Worm (Caenorhabditis elegans) whole organism, late embryonic: ENCODE measurements around the gene tag-234.

Experiments used
- C08G9.2 ChIP-seq: sonication (generic microtip); optimal IDR thresholded peaks from 2 replicates; lab custom pipeline; 2016; ENCODE audit warnings: mild to moderate bottlenecking, missing genetic modification characterization, moderate library complexity, missing compliant biosample characterization
- C38D4.7 ChIP-seq: fragments of 200-800 bp; sonication (Bioruptor generic); optimal IDR thresholded peaks from 2 replicates; lab custom pipeline; 2018; ENCODE audit warnings: mild to moderate bottlenecking, missing genetic modification characterization, moderate library complexity, missing compliant biosample characterization
- K09A11.1 ChIP-seq: sonication (generic microtip); optimal IDR thresholded peaks from 2 replicates; lab custom pipeline; 2017; ENCODE audit warnings: antibody characterized with exemption, mild to moderate bottlenecking, missing genetic modification characterization, missing compliant biosample characterization; ENCODE audit not compliant: insufficient read depth
- T23F11.4 ChIP-seq: fragments of 200-800 bp; sonication (Bioruptor generic); optimal IDR thresholded peaks from 2 replicates; lab custom pipeline; 2018; ENCODE audit warnings: mild to moderate bottlenecking, missing genetic modification characterization, missing compliant biosample characterization
- ahr-1 ChIP-seq: sonication (generic microtip); optimal IDR thresholded peaks from 2 replicates; lab custom pipeline; 2016; ENCODE audit warnings: missing genetic modification characterization, missing compliant biosample characterization
- ceh-14 ChIP-seq: sonication (generic microtip); optimal IDR thresholded peaks from 2 replicates; lab custom pipeline; 2016; ENCODE audit warnings: missing genotype, missing genetic modification characterization, missing compliant biosample characterization
- ceh-18 ChIP-seq: sonication (generic microtip); optimal IDR thresholded peaks from 2 replicates; lab custom pipeline; 2016; ENCODE audit warnings: missing genetic modification characterization, missing compliant biosample characterization
- ceh-19 ChIP-seq: fragments of 200-800 bp; sonication (Bioruptor generic); optimal IDR thresholded peaks from 2 replicates; lab custom pipeline; 2018; ENCODE audit warnings: mild to moderate bottlenecking, missing genetic modification characterization, missing compliant biosample characterization
- ceh-22 ChIP-seq: sonication (generic microtip); optimal IDR thresholded peaks from 2 replicates; lab custom pipeline; 2017; ENCODE audit warnings: missing biosample characterization, missing genetic modification characterization
- ceh-24 ChIP-seq: sonication (generic microtip); optimal IDR thresholded peaks from 2 replicates; lab custom pipeline; 2016; ENCODE audit warnings: mild to moderate bottlenecking, missing genetic modification characterization, missing compliant biosample characterization
- ceh-48 ChIP-seq: sonication (generic microtip); optimal IDR thresholded peaks from 2 replicates; lab custom pipeline; 2016; ENCODE audit warnings: missing genetic modification characterization, inconsistent platforms, missing compliant biosample characterization
- ceh-6 ChIP-seq: fragments of 200-800 bp; sonication (Bioruptor generic); optimal IDR thresholded peaks from 2 replicates; lab custom pipeline; 2018; ENCODE audit warnings: mild to moderate bottlenecking, missing genetic modification characterization, missing compliant biosample characterization
- dve-1 ChIP-seq: sonication (generic microtip); optimal IDR thresholded peaks from 2 replicates; lab custom pipeline; 2017; ENCODE audit warnings: antibody characterized with exemption, mild to moderate bottlenecking, missing genetic modification characterization, missing compliant biosample characterization
- elt-2 ChIP-seq: sonication (generic microtip); optimal IDR thresholded peaks from 2 replicates; lab custom pipeline; 2016; ENCODE audit warnings: missing genetic modification reagents, missing genetic modification characterization, missing compliant biosample characterization
- elt-4 ChIP-seq: sonication (generic microtip); optimal IDR thresholded peaks from 2 replicates; lab custom pipeline; 2016; ENCODE audit warnings: missing genetic modification characterization, missing compliant biosample characterization
- eyg-1 ChIP-seq: sonication (generic microtip); optimal IDR thresholded peaks from 2 replicates; lab custom pipeline; 2016; ENCODE audit warnings: missing genotype, missing genetic modification characterization, missing compliant biosample characterization
- fax-1 ChIP-seq: sonication (generic microtip); optimal IDR thresholded peaks from 2 replicates; lab custom pipeline; 2016; ENCODE audit warnings: missing genotype, missing genetic modification characterization, missing compliant biosample characterization
- hlh-6 ChIP-seq: sonication (generic microtip); optimal IDR thresholded peaks from 2 replicates; lab custom pipeline; 2016; ENCODE audit warnings: missing genotype, missing genetic modification characterization, missing compliant biosample characterization
- hlh-8 ChIP-seq: sonication (generic microtip); optimal IDR thresholded peaks from 2 replicates; lab custom pipeline; 2016; ENCODE audit warnings: missing genotype, missing genetic modification characterization, missing compliant biosample characterization
- lim-6 ChIP-seq: sonication (generic microtip); optimal IDR thresholded peaks from 2 replicates; lab custom pipeline; 2016; ENCODE audit warnings: missing genetic modification characterization, missing compliant biosample characterization
- madf-2 ChIP-seq: sonication (generic microtip); optimal IDR thresholded peaks from 2 replicates; lab custom pipeline; 2017; ENCODE audit warnings: missing genetic modification characterization, missing compliant biosample characterization
- mec-3 ChIP-seq: sonication (generic microtip); optimal IDR thresholded peaks from 2 replicates; lab custom pipeline; 2016; ENCODE audit warnings: borderline replicate concordance, missing genetic modification characterization, missing compliant biosample characterization
- nhr-11 ChIP-seq: fragments of 150-350 bp; optimal IDR thresholded peaks from 2 replicates; lab custom pipeline; 2014; ENCODE audit warnings: missing biosample characterization, missing genetic modification characterization
- pat-9 ChIP-seq: fragments of 200-800 bp; sonication (Bioruptor generic); optimal IDR thresholded peaks from 2 replicates; lab custom pipeline; 2018; ENCODE audit warnings: mild to moderate bottlenecking, missing genetic modification characterization, moderate library complexity, missing compliant biosample characterization
- pax-1 ChIP-seq: fragments of 150-350 bp; optimal IDR thresholded peaks from 2 replicates; lab custom pipeline; 2014; ENCODE audit warnings: missing biosample characterization, missing genetic modification characterization
- pha-2 ChIP-seq: sonication (generic microtip); optimal IDR thresholded peaks from 2 replicates; lab custom pipeline; 2017; ENCODE audit warnings: mild to moderate bottlenecking, missing genetic modification characterization, missing compliant biosample characterization
- pha-4 ChIP-seq: fragments of 150-350 bp; optimal IDR thresholded peaks from 2 replicates; lab custom pipeline; 2018; ENCODE audit warnings: missing biosample characterization, missing genetic modification reagents, missing genetic modification characterization
- pqm-1 ChIP-seq: sonication (generic microtip); optimal IDR thresholded peaks from 2 replicates; lab custom pipeline; 2016; ENCODE audit warnings: missing genetic modification characterization, missing compliant biosample characterization
- pros-1 ChIP-seq: fragments of 150-350 bp; optimal IDR thresholded peaks from 2 replicates; lab custom pipeline; 2014; ENCODE audit warnings: missing biosample characterization, missing genetic modification reagents, missing genetic modification characterization
- ref-2 ChIP-seq: sonication (generic microtip); optimal IDR thresholded peaks from 2 replicates; lab custom pipeline; 2016; ENCODE audit warnings: missing genetic modification characterization, missing compliant biosample characterization
- unc-42 ChIP-seq: sonication (generic microtip); optimal IDR thresholded peaks from 2 replicates; lab custom pipeline; 2016; ENCODE audit warnings: missing genotype, missing genetic modification characterization, missing compliant biosample characterization
- unc-55 ChIP-seq: sonication (generic microtip); optimal IDR thresholded peaks from 2 replicates; lab custom pipeline; 2017; ENCODE audit warnings: missing biosample characterization, missing genetic modification reagents, missing genetic modification characterization
- zip-5 ChIP-seq: sonication (generic microtip); optimal IDR thresholded peaks from 2 replicates; lab custom pipeline; 2016; ENCODE audit warnings: missing genetic modification characterization, missing compliant biosample characterization
- ztf-16 ChIP-seq: sonication (generic microtip); optimal IDR thresholded peaks from 2 replicates; lab custom pipeline; 2017; ENCODE audit warnings: missing genetic modification characterization, missing compliant biosample characterization

The tag-234 gene

DNA sequence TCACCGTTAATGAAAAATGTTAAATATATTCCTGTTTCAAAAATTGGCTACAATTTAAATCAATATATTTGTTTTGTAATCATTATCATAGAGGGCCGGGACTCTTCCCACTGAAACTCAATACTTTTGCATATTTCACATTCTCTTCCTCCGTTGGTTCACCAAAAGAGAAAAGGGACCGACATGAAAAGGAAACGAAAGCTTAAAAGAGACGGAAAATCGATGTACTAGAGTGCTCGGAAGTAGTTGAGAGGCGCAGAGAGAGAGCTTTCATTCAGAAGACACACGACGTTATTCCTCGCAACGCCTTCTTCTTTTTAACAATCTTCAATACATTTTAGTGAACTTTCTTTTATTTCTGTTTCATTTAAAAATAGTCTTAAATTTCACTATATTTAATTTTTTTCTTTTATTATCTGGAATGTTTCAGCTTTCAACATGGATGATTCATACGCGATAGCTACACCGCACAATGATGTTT is 43.7 kb upstream of the tag-234 start, which contains the start of gene ehs-1:
TSS of gene ehs-1 (plus strand) at position 431 of the 481 bp plus-strand sequence.
- no peak for TF ChIP-seq pha-2 (tag; lab: Kevin White, UChicago)
- peak; percentile 84 for TF ChIP-seq ceh-48 (tag; lab: Kevin White, UChicago)

ce11 chrII:5827364-5827763 is 36.6 kb upstream of the tag-234 start, which contains the start of gene tbc-2:
tbc-2 (minus strand) TSS chrII:5827443.
- no peak for TF ChIP-seq K09A11.1
- TF ChIP-seq ref-2 (tag; lab: Kevin White, UChicago), result no peak
- no peak for TF ChIP-seq pqm-1 (tag; lab: Kevin White, UChicago)
- TF ChIP-seq hlh-6 (tag; lab: Kevin White, UChicago), result no peak

- TF ChIP-seq pros-1 (tag; lab: Kevin White, UChicago) (no peak), ceh-19 (GFP tag; lab: Kevin White, UChicago) (no peak), lim-6 (tag; lab: Kevin White, UChicago) (no peak), hlh-8 (tag; lab: Kevin White, UChicago) (no peak), ceh-18 (tag; lab: Kevin White, UChicago) (no peak), mec-3 (tag; lab: Kevin White, UChicago) (no peak), C08G9.2 (tag; lab: Kevin White, UChicago) (no peak), ceh-14 (tag; lab: Kevin White, UChicago) (no peak), pax-1 (tag; lab: Kevin White, UChicago) (no peak), zip-5 (tag; lab: Kevin White, UChicago) (no peak)
Measured at ce11 chrII:5828486-5828885, 35.5 kb upstream of the tag-234 start, which contains the start of gene ZK1248.11. ZK1248.11 (minus strand) TSS chrII:5828586.

ce11 chrII:5829940-5830424 is 34.0 kb upstream of the tag-234 start, which contains the start of gene col-74:
col-74 (plus strand) TSS chrII:5830374.
- TF ChIP-seq C08G9.2 (tag; lab: Kevin White, UChicago), result no peak
- TF ChIP-seq ceh-18 (tag; lab: Kevin White, UChicago), result no peak
- no peak for TF ChIP-seq ceh-24 (tag; lab: Kevin White, UChicago)
- no peak for TF ChIP-seq dve-1 (tag; lab: Kevin White, UChicago)
- TF ChIP-seq pha-4, result no peak
- no peak for TF ChIP-seq nhr-11
- no peak for TF ChIP-seq pat-9 (tag; lab: Kevin White, UChicago)
- TF ChIP-seq mec-3 (tag; lab: Kevin White, UChicago), result no peak
- TF ChIP-seq unc-42, result no peak
- TF ChIP-seq elt-2 (tag; lab: Kevin White, UChicago), result no peak
- TF ChIP-seq elt-4, result no peak
- TF ChIP-seq madf-2 (tag; lab: Kevin White, UChicago), result no peak
- TF ChIP-seq C38D4.7, result no peak
- no peak for TF ChIP-seq eyg-1 (tag; lab: Kevin White, UChicago)
- TF ChIP-seq fax-1, result no peak
- no peak for TF ChIP-seq ztf-16
- no peak for TF ChIP-seq unc-55 (GFP tag; lab: Kevin White, UChicago)
- no peak for TF ChIP-seq ahr-1
- no peak for TF ChIP-seq ceh-22
- TF ChIP-seq T23F11.4, result no peak

DNA sequence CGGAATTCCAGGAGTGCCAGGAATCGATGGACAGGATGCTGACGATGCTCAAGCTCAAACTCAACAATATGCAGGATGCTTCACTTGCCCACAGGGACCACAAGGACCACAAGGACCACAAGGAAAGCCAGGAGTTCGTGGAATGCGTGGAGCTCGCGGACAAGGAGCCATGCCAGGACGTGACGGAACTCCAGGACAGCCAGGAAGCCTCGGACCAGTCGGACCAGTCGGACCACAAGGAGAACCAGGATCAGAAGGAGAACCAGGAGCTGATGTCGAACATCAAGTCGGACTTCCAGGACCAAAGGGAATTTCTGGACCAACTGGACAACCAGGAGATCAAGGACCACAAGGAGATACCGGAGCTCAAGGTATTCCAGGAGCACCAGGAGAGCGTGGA is 32.6 kb upstream of the tag-234 start:
- no peak for TF ChIP-seq ceh-6 (GFP tag; lab: Kevin White, UChicago)
- no peak for TF ChIP-seq unc-55 (GFP tag; lab: Kevin White, UChicago)
- TF ChIP-seq, all 69 proteins: peak for 0
